Worm (Caenorhabditis elegans): ENCODE data around the gene EEED8.2.

EEED8.2 gene

ce11 chrII:5416204-5416764 lies at the start of gene EEED8.2:
EEED8.2 (plus strand) TSS chrII:5416714.
- TF ChIP-seq snpc-4 (tag; optimal IDR thresholded peaks at IDR 0.05): no peak
- no peak for TF ChIP-seq nhr-129 (tag; optimal IDR thresholded peaks at IDR 0.05)
- no peak for TF ChIP-seq unc-55 (GFP tag; optimal IDR thresholded peaks at IDR 0.05)
- no peak for TF ChIP-seq mab-5 (tag; optimal IDR thresholded peaks at IDR 0.05)
- TF ChIP-seq R02D3.7 (tag; optimal IDR thresholded peaks at IDR 0.05): no peak
- no peak for TF ChIP-seq mbf-1 (tag; optimal IDR thresholded peaks at IDR 0.05)
- TF ChIP-seq lsy-2 (tag; optimal IDR thresholded peaks at IDR 0.05): no peak
- no peak for TF ChIP-seq zag-1 (tag; optimal IDR thresholded peaks at IDR 0.05)
- no peak for TF ChIP-seq sem-4 (tag; optimal IDR thresholded peaks at IDR 0.05)

ce11 chrII:5370641-5371040 lies 45.9 kb upstream of the EEED8.2 start, which contains the start of gene F09E5.12:
F09E5.12 (minus strand) TSS chrII:5370741.
- TF ChIP-seq lsy-2 (tag; optimal IDR thresholded peaks at IDR 0.05): no peak
- TF ChIP-seq peb-1 (tag; optimal IDR thresholded peaks at IDR 0.05): no peak

- TF ChIP-seq unc-62 (GFP tag; optimal IDR thresholded peaks at IDR 0.05): no peak
- TF ChIP-seq sma-9 (GFP tag; optimal IDR thresholded peaks at IDR 0.05): peak; percentile 95
- no peak for TF ChIP-seq sma-9 (tag; optimal IDR thresholded peaks at IDR 0.05)
- TF ChIP-seq nhr-25 (tag; optimal IDR thresholded peaks at IDR 0.05): peak; percentile 96
- peak; percentile 11 for TF ChIP-seq nhr-237 (tag; optimal IDR thresholded peaks at IDR 0.05)
- TF ChIP-seq dmd-4 (tag; optimal IDR thresholded peaks at IDR 0.05): no peak
- TF ChIP-seq egl-27 (tag; optimal IDR thresholded peaks at IDR 0.05): peak; percentile 81
- no peak for TF ChIP-seq unc-39 (tag; optimal IDR thresholded peaks at IDR 0.05)
- peak; percentile 89 for TF ChIP-seq sma-3 (GFP tag; optimal IDR thresholded peaks at IDR 0.05)
- TF ChIP-seq ztf-11 (tag; optimal IDR thresholded peaks at IDR 0.05): no peak
- peak; percentile 92 for TF ChIP-seq gmeb-1 (tag; optimal IDR thresholded peaks at IDR 0.05)
- TF ChIP-seq unc-55 (GFP tag; optimal IDR thresholded peaks at IDR 0.05): peak; percentile 94
- TF ChIP-seq ceh-82 (tag; optimal IDR thresholded peaks at IDR 0.05): peak; percentile 24
- TF ChIP-seq lin-13 (GFP tag; optimal IDR thresholded peaks at IDR 0.05): peak; percentile 92
- TF ChIP-seq ZK546.5 (tag; optimal IDR thresholded peaks at IDR 0.05): peak; percentile 43
- peak; percentile 37 for TF ChIP-seq nhr-10 (tag; optimal IDR thresholded peaks at IDR 0.05)
- peak; percentile 99 for TF ChIP-seq C34F6.9 (tag; optimal IDR thresholded peaks at IDR 0.05)
- TF ChIP-seq mab-5 (tag; optimal IDR thresholded peaks at IDR 0.05): peak; percentile 94
- no peak for TF ChIP-seq ztf-1 (GFP tag; conservative IDR thresholded peaks at IDR 0.05)
- peak; percentile 55 for TF ChIP-seq nhr-12 (tag; optimal IDR thresholded peaks at IDR 0.05)
- peak; percentile 90 to 96 for TF ChIP-seq lsy-2 (tag; optimal IDR thresholded peaks at IDR 0.05)
- no peak for TF ChIP-seq alr-1 (tag; optimal IDR thresholded peaks at IDR 0.05)
- TF ChIP-seq lin-39 (tag; optimal IDR thresholded peaks at IDR 0.05): no peak
- TF ChIP-seq zag-1 (tag; optimal IDR thresholded peaks at IDR 0.05): peak; percentile 74
- peak; percentile 83 for TF ChIP-seq sem-4 (tag; optimal IDR thresholded peaks at IDR 0.05)
- TF ChIP-seq elt-3 (tag; optimal IDR thresholded peaks at IDR 0.05): no peak
- TF ChIP-seq fos-1 (tag; optimal IDR thresholded peaks at IDR 0.05): peak; percentile 92
- TF ChIP-seq snpc-4 (tag; optimal IDR thresholded peaks at IDR 0.05): peak; percentile 82
- TF ChIP-seq blmp-1 (tag; optimal IDR thresholded peaks at IDR 0.05; ENCODE audit: insufficient read depth): peak; percentile 63
- no peak for TF ChIP-seq elt-1 (tag; optimal IDR thresholded peaks at IDR 0.05)
- no peak for TF ChIP-seq mbf-1 (tag; optimal IDR thresholded peaks at IDR 0.05)
- TF ChIP-seq nhr-11 (tag; optimal IDR thresholded peaks at IDR 0.05): no peak
- TF ChIP-seq crh-2 (tag; optimal IDR thresholded peaks at IDR 0.05): peak; percentile 94
- peak; percentile 92 for TF ChIP-seq nhr-6 (tag; optimal IDR thresholded peaks at IDR 0.05)
- peak; percentile 90 for TF ChIP-seq nhr-129 (tag; optimal IDR thresholded peaks at IDR 0.05)
- TF ChIP-seq R02D3.7 (tag; optimal IDR thresholded peaks at IDR 0.05): peak; percentile 50
- peak in 1 of 2 experiments; percentile 54 for TF ChIP-seq mdl-1 (tag; optimal IDR thresholded peaks at IDR 0.05)
- peak; percentile 83 for TF ChIP-seq ztf-4 (tag; optimal IDR thresholded peaks at IDR 0.05)
- TF ChIP-seq ceh-16 (tag; optimal IDR thresholded peaks at IDR 0.05): peak; percentile 86
- peak; percentile 92 for TF ChIP-seq F13H6.1 (tag; optimal IDR thresholded peaks at IDR 0.05)
- TF ChIP-seq skn-1 (tag; optimal IDR thresholded peaks at IDR 0.05): peak; percentile 52
- peak; percentile 61 for TF ChIP-seq nhr-77 (tag; optimal IDR thresholded peaks at IDR 0.05)
- peak; percentile 71 for TF ChIP-seq ama-1 (optimal IDR thresholded peaks at IDR 0.05)
- no peak for TF ChIP-seq Y55F3AM.14 (GFP tag; optimal IDR thresholded peaks at IDR 0.05)
- TF ChIP-seq nhr-21 (tag; optimal IDR thresholded peaks at IDR 0.05): peak; percentile 86
- TF ChIP-seq nhr-23 (tag; optimal IDR thresholded peaks at IDR 0.05): no peak
- no peak for TF ChIP-seq peb-1 (tag; optimal IDR thresholded peaks at IDR 0.05)
Measured at ce11 chrII:5373275-5374047, 43.1 kb upstream of the EEED8.2 start, which contains the start of the genes agt-2 and F09E5.3. agt-2 (minus strand) TSS chrII:5373827. F09E5.3 (plus strand) TSS chrII:5373997.

Data from whole organism, L2 larva.